Worm (Caenorhabditis elegans): ENCODE results near the gene unc-30.

Gene unc-30

ce11 chrIV:13154391-13155283 lies 35.9 kb downstream of the unc-30 start, which contains the start of the genes crld-1 and msh-5:
Gene crld-1, minus strand, starts transcription at chrIV:13154441.
Gene msh-5, plus strand, starts transcription at chrIV:13155233.
- TF ChIP-seq elt-3 (tag; optimal IDR thresholded peaks at IDR 0.05): no peak
- TF ChIP-seq lin-35 (GFP tag; optimal IDR thresholded peaks at IDR 0.05): peak in 1 of 2 experiments; percentile 21
- TF ChIP-seq dpl-1 (GFP tag; optimal IDR thresholded peaks at IDR 0.05): peak in 1 of 3 experiments; percentile 12
- peak; percentile 24 for TF ChIP-seq nhr-85 (tag)
- TF ChIP-seq efl-1 (optimal IDR thresholded peaks at IDR 0.05): peak; percentile 29 to 36
- peak in 1 of 2 experiments; percentile 81 for TF ChIP-seq efl-1 (GFP tag; optimal IDR thresholded peaks at IDR 0.05 in 1 of 2)
- TF ChIP-seq dsc-1 (tag; optimal IDR thresholded peaks at IDR 0.05): no peak

ce11 chrIV:13165181-13165580 lies 46.4 kb downstream of the unc-30 start, which contains the start of gene scl-14:
Gene scl-14, plus strand, starts transcription at chrIV:13165481.
- TF ChIP-seq alr-1 (tag; optimal IDR thresholded peaks at IDR 0.05; ENCODE audit: borderline replicate concordance) (no peak), lin-14 (GFP tag; optimal IDR thresholded peaks at IDR 0.05) (no peak), ceh-63 (GFP tag; optimal IDR thresholded peaks at IDR 0.05) (no peak), efl-1 (optimal IDR thresholded peaks at IDR 0.05) (no peak), efl-1 (GFP tag; optimal IDR thresholded peaks at IDR 0.05 in 1 of 2) (no peak), sox-4 (tag; optimal IDR thresholded peaks at IDR 0.05) (no peak), hlh-17 (GFP tag; optimal IDR thresholded peaks at IDR 0.05; ENCODE audit: borderline replicate concordance) (no peak), ztf-4 (tag; optimal IDR thresholded peaks at IDR 0.05) (no peak), ets-5 (GFP tag; IDR thresholded peaks at IDR 0.05) (no peak), isw-1 (GFP tag; IDR thresholded peaks at IDR 0.05) (no peak), efl-3 (GFP tag; optimal IDR thresholded peaks at IDR 0.05) (no peak), egl-13 (tag; optimal IDR thresholded peaks at IDR 0.05) (no peak), rnt-1 (tag; optimal IDR thresholded peaks at IDR 0.05) (no peak), hpl-2 (GFP tag; optimal IDR thresholded peaks at IDR 0.05) (no peak), sptf-1 (tag; optimal IDR thresholded peaks at IDR 0.05) (no peak), aly-2 (tag; optimal IDR thresholded peaks at IDR 0.05) (no peak), lin-39 (tag; optimal IDR thresholded peaks at IDR 0.05) (no peak), lin-13 (GFP tag; optimal IDR thresholded peaks at IDR 0.05) (no peak)

- TF ChIP-seq ets-5 (GFP tag; IDR thresholded peaks at IDR 0.05): 0 out of 2 replicates have a peak, but pooled peaks have one; percentile 70
- TF ChIP-seq Y116A8C.19 (tag; optimal IDR thresholded peaks at IDR 0.05; ENCODE audit: borderline replicate concordance): no peak
These were observed 48.8 kb downstream of the unc-30 start for ce11 chrIV:13167534-13167933.

ce11 chrIV:13170241-13170640 lies 51.5 kb downstream of the unc-30 start, which contains the start of gene nas-14:
Gene nas-14, plus strand, starts transcription at chrIV:13170541.
- TF ChIP-seq unc-62 (GFP tag; optimal IDR thresholded peaks at IDR 0.05): no peak
- TF ChIP-seq lir-3 (tag; optimal IDR thresholded peaks at IDR 0.05; ENCODE audit: poor library complexity): no peak
- no peak for TF ChIP-seq zag-1 (tag; optimal IDR thresholded peaks at IDR 0.05)
- TF ChIP-seq zip-4 (GFP tag; optimal IDR thresholded peaks at IDR 0.05): no peak
- no peak for TF ChIP-seq unc-98 (GFP tag; IDR thresholded peaks at IDR 0.05)
- TF ChIP-seq efl-3 (GFP tag; optimal IDR thresholded peaks at IDR 0.05): no peak
- TF ChIP-seq unc-130 (tag; optimal IDR thresholded peaks at IDR 0.05): no peak
- no peak for TF ChIP-seq C34B4.2 (tag; optimal IDR thresholded peaks at IDR 0.05)
- TF ChIP-seq mab-9 (GFP tag; IDR thresholded peaks at IDR 0.05): no peak

ce11 chrIV:13173359-13173758 lies 54.6 kb downstream of the unc-30 start:
- no peak for TF ChIP-seq snpc-4 (tag; optimal IDR thresholded peaks at IDR 0.05)
- no peak for TF ChIP-seq fkh-8 (tag; optimal IDR thresholded peaks at IDR 0.05)
- TF ChIP-seq efl-1 (optimal IDR thresholded peaks at IDR 0.05): no peak
- TF ChIP-seq efl-1 (GFP tag; optimal IDR thresholded peaks at IDR 0.05 in 1 of 2): no peak
- no peak for TF ChIP-seq nhr-90 (tag; optimal IDR thresholded peaks at IDR 0.05; ENCODE audit: poor library complexity)
- no peak for TF ChIP-seq egl-13 (tag; optimal IDR thresholded peaks at IDR 0.05)
- no peak for TF ChIP-seq pag-3 (tag; optimal IDR thresholded peaks at IDR 0.05; ENCODE audit: borderline replicate concordance, insufficient read depth)
- no peak for TF ChIP-seq hlh-4 (tag; optimal IDR thresholded peaks at IDR 0.05)
- no peak for TF ChIP-seq C34B4.2 (tag; optimal IDR thresholded peaks at IDR 0.05)
- TF ChIP-seq ces-1 (GFP tag; optimal IDR thresholded peaks at IDR 0.05): no peak
- TF ChIP-seq nhr-84 (tag; optimal IDR thresholded peaks at IDR 0.05): no peak
- no peak for TF ChIP-seq swsn-7 (tag; optimal IDR thresholded peaks at IDR 0.05)
- TF ChIP-seq nhr-28 (tag; optimal IDR thresholded peaks at IDR 0.05): no peak
- no peak for TF ChIP-seq zag-1 (tag; optimal IDR thresholded peaks at IDR 0.05)
- TF ChIP-seq mef-2 (tag; optimal IDR thresholded peaks at IDR 0.05): no peak
- no peak for TF ChIP-seq lin-13 (GFP tag; optimal IDR thresholded peaks at IDR 0.05)
- no peak for TF ChIP-seq sptf-1 (tag; optimal IDR thresholded peaks at IDR 0.05)
- TF ChIP-seq dpl-1 (GFP tag; optimal IDR thresholded peaks at IDR 0.05): no peak
- no peak for TF ChIP-seq aly-2 (tag; optimal IDR thresholded peaks at IDR 0.05)
